Worm (Caenorhabditis elegans): ENCODE results near the gene samt-1.
"Not testable (repeated sequence)": the region's sequence is repeated elsewhere in the genome, so short reads cannot be mapped to it uniquely, and the experiment has no call there.

The samt-1 gene

DNA sequence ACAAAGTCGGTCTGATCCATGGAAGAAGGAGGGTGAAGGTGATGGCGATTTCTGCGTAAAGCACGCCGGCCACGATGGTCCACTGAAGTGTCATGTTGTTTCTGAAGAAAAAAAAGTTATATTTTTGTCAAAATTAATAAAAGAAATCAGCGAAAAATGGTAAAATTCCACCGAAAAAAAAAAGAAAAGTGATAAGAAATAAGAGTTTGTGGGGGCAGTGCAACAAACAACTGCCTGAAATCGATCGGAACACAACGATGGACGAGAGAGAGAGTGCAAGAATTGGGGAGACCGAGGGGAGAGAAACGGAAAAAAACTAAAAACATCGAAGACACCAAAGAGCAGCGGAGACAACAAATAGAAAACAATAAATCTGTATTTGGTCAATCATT, 38.8 kb upstream of the samt-1 start, which contains the start of gene Y54G2A.18:
TSS of gene Y54G2A.18 (minus strand) at position 101 of the 392 bp plus-strand sequence.
- TF ChIP-seq lin-39 (tag; optimal IDR thresholded peaks at IDR 0.05) (no peak), ceh-9 (tag; optimal IDR thresholded peaks at IDR 0.05) (no peak), ama-1 (optimal IDR thresholded peaks at IDR 0.05) (no peak), nhr-76 (tag; optimal IDR thresholded peaks at IDR 0.05) (no peak), aly-2 (tag; optimal IDR thresholded peaks at IDR 0.05) (no peak), elt-2 (tag; optimal IDR thresholded peaks at IDR 0.05) (peak; percentile 35), nhr-25 (tag; optimal IDR thresholded peaks at IDR 0.05) (no peak), nhr-12 (tag; optimal IDR thresholded peaks at IDR 0.05) (no peak), pha-4 (tag; optimal IDR thresholded peaks at IDR 0.05) (peak; percentile 35), ceh-28 (tag; optimal IDR thresholded peaks at IDR 0.05) (peak; percentile 28), ceh-16 (tag; optimal IDR thresholded peaks at IDR 0.05) (no peak), nhr-77 (tag; optimal IDR thresholded peaks at IDR 0.05) (no peak), mml-1 (tag; optimal IDR thresholded peaks at IDR 0.05) (no peak)

DNA sequence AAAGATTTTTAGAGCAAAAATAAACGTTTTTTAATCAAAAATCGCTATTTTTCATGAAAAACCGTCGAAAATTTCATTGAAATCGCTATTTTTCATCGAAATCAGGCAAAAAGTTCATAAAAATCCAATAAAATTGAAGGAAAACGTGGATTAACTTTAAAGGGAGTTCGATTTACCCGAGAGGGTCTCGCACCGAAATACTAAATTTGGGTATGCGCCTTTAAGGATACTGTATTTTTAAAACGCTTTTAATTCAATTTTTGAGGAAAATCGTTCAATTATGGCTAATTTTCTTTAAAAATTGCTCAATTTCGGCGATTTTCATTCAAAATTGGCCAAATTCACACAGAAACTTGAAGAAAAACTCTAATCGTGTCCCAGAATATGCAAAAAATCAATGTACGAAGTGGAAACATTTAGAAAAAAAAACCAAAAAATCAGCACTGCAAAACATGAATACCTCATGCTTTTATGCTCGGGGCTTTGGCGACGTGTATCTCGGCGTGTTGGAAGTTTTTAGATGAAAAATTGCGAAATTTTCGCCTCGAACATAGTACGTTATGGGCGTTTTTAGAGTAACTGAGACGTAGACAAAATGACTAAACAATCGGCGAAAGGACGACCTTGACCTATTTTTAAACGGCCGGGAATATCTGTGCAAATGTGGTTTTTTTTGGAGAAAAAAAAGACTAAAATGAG, 38.3 kb upstream of the samt-1 start:
- peak; percentile 10 for TF ChIP-seq nhr-25 (tag; optimal IDR thresholded peaks at IDR 0.05)
- peak; percentile 53 for TF ChIP-seq nhr-23 (tag; optimal IDR thresholded peaks at IDR 0.05)
- no peak for TF ChIP-seq ceh-82 (tag; optimal IDR thresholded peaks at IDR 0.05)

DNA sequence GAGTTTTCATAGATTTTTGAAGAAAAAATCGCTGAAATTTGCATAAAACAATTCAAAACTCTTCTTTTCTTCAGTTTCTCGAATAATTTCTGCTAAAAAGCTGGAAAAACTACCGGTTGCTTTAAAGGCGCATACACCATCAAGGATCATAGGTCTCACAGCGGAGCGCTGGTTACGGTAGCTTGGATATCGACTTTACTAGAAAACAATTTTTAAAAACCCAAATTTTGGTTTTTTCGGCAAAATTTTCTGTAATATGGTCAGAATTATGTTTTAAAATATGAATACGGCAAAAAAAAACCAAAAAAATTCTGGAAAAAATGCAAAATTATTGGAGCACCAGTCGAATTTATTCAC, 37.7 kb upstream of the samt-1 start:
- no peak for TF ChIP-seq nhr-237 (tag; optimal IDR thresholded peaks at IDR 0.05)
- TF ChIP-seq lsy-12 (tag; optimal IDR thresholded peaks at IDR 0.05), result no peak
- TF ChIP-seq egl-5 (tag; optimal IDR thresholded peaks at IDR 0.05), result no peak
- no peak for TF ChIP-seq nhr-23 (tag; optimal IDR thresholded peaks at IDR 0.05)
- no peak for TF ChIP-seq lin-15B (tag; optimal IDR thresholded peaks at IDR 0.05)
- no peak for TF ChIP-seq elt-2 (tag; optimal IDR thresholded peaks at IDR 0.05)
- TF ChIP-seq nhr-77 (tag; optimal IDR thresholded peaks at IDR 0.05), result no peak
- no peak for TF ChIP-seq sea-2 (GFP tag; optimal IDR thresholded peaks at IDR 0.05)
- TF ChIP-seq R02D3.7 (tag; optimal IDR thresholded peaks at IDR 0.05), result no peak
- TF ChIP-seq snpc-4 (tag; optimal IDR thresholded peaks at IDR 0.05), result no peak
- no peak for TF ChIP-seq hmg-11 (tag; optimal IDR thresholded peaks at IDR 0.05)
- no peak for TF ChIP-seq ZK546.5 (tag; optimal IDR thresholded peaks at IDR 0.05)
- TF ChIP-seq fos-1 (tag; optimal IDR thresholded peaks at IDR 0.05), result no peak
- TF ChIP-seq ztf-11 (tag; optimal IDR thresholded peaks at IDR 0.05), result no peak
- TF ChIP-seq eor-1 (tag; optimal IDR thresholded peaks at IDR 0.05), result no peak
- no peak for TF ChIP-seq daf-12 (tag; optimal IDR thresholded peaks at IDR 0.05)
- no peak for TF ChIP-seq nhr-76 (tag; optimal IDR thresholded peaks at IDR 0.05)
- no peak for TF ChIP-seq nhr-11 (tag; optimal IDR thresholded peaks at IDR 0.05)
- TF ChIP-seq ceh-9 (tag; optimal IDR thresholded peaks at IDR 0.05), result no peak

- TF ChIP-seq elt-1, mdl-1, mml-1 (tag; optimal IDR thresholded peaks at IDR 0.05): not testable (repeated sequence)
Measured at ce11 chrIV:2894630-2895029, 36.6 kb upstream of the samt-1 start, which contains the start of gene Y54G2A.19. Gene Y54G2A.19, minus strand, starts transcription at chrIV:2894730.

ce11 chrIV:2895986-2896660, 35.1 kb upstream of the samt-1 start:
- TF ChIP-seq pha-4 (tag; optimal IDR thresholded peaks at IDR 0.05), result peak; percentile 11
- TF ChIP-seq elt-2 (tag; optimal IDR thresholded peaks at IDR 0.05), result peak; percentile 8

DNA sequence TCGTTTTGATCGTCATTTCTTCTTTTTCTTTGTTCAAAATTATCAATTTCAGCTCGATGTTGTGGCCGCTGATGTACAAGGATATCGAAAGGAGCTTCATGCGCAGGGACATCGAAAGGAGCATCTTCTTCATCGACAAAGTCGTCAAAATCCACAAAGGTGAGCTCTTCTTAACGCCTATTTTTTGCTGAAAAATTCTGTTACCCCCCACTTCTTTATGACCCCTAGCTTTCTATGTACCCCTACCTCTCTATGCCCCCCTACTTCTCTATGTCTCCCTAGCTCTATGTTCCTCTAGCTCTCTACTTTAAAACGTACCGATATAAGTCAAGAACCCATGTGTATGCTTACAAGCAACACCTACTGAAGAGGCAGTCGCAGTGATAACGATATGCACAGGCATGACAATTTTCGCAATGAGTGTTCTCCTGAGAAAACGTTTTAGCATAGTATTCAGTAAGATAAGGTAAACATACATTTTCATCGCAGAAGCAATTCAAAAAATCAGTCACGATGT, 33.5 kb upstream of the samt-1 start, which contains the start of gene Y54G2A.36:
TSS of gene Y54G2A.36 (plus strand) at position 51 of the 517 bp plus-strand sequence.
- TF ChIP-seq aly-2 (tag; optimal IDR thresholded peaks at IDR 0.05), result no peak
- TF ChIP-seq snpc-4 (tag; optimal IDR thresholded peaks at IDR 0.05), result no peak
- no peak for TF ChIP-seq pqm-1 (tag; optimal IDR thresholded peaks at IDR 0.05)
- no peak for TF ChIP-seq lin-39 (tag; optimal IDR thresholded peaks at IDR 0.05)
- no peak for TF ChIP-seq egl-27 (tag; optimal IDR thresholded peaks at IDR 0.05)
- no peak for TF ChIP-seq ceh-16 (tag; optimal IDR thresholded peaks at IDR 0.05)
- no peak for TF ChIP-seq nhr-76 (tag; optimal IDR thresholded peaks at IDR 0.05)
- TF ChIP-seq lsy-12 (tag; optimal IDR thresholded peaks at IDR 0.05), result no peak
- no peak for TF ChIP-seq lin-15B (tag; optimal IDR thresholded peaks at IDR 0.05)
- no peak for TF ChIP-seq elt-1 (tag; optimal IDR thresholded peaks at IDR 0.05)
- TF ChIP-seq sea-2 (GFP tag; optimal IDR thresholded peaks at IDR 0.05), result no peak
- TF ChIP-seq pha-4 (tag; optimal IDR thresholded peaks at IDR 0.05), result no peak
- no peak for TF ChIP-seq nhr-67 (tag; optimal IDR thresholded peaks at IDR 0.05)
- TF ChIP-seq nhr-77 (tag; optimal IDR thresholded peaks at IDR 0.05), result no peak
- TF ChIP-seq unc-62 (GFP tag; optimal IDR thresholded peaks at IDR 0.05), result no peak
- TF ChIP-seq ceh-82 (tag; optimal IDR thresholded peaks at IDR 0.05), result no peak
- no peak for TF ChIP-seq skn-1 (tag; optimal IDR thresholded peaks at IDR 0.05)
- TF ChIP-seq R02D3.7 (tag; optimal IDR thresholded peaks at IDR 0.05), result no peak
- no peak for TF ChIP-seq egl-5 (tag; optimal IDR thresholded peaks at IDR 0.05)
- TF ChIP-seq ZK546.5 (tag; optimal IDR thresholded peaks at IDR 0.05), result no peak
